Worm (Caenorhabditis elegans): ENCODE data around the gene H12D21.9.

H12D21.9 gene

DNA sequence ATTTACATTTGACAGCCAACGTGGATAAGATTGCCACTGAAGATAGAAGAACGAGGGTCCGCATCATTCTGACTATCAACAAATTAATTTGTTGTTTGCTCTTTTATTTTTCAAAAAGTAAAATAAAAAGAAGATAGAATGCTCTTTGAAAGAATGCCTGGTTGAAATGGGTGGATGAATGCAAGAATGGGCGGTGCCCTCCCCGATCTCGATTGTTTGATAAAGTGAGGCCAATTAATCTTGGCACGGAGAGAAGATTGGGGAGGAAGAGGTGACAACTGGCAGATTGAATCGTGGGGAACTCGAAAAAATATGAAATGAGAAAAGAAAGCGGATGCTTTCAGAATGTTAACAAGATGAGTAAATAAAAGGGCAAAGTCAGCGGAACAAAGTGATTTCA lies 37.9 kb downstream of the H12D21.9 start, which contains the start of gene ZC412.3:
ZC412.3 (minus strand) TSS at position 183 of the 400 bp plus-strand sequence.
- TF ChIP-seq ces-1 (GFP tag; optimal IDR thresholded peaks at IDR 0.05) (no peak), blmp-1 (tag; optimal IDR thresholded peaks at IDR 0.05) (no peak), nhr-28 (tag; optimal IDR thresholded peaks at IDR 0.05) (no peak), nhr-12 (tag; optimal IDR thresholded peaks at IDR 0.05) (no peak), unc-120 (tag; optimal IDR thresholded peaks at IDR 0.05; ENCODE audit: poor library complexity, severe bottlenecking) (peak; percentile 63), M03D4.4 (tag; optimal IDR thresholded peaks at IDR 0.05) (no peak), ztf-11 (tag; optimal IDR thresholded peaks at IDR 0.05) (no peak), hlh-1 (tag; optimal IDR thresholded peaks at IDR 0.05) (peak; percentile 19), flh-1 (GFP tag; optimal IDR thresholded peaks at IDR 0.05) (no peak), nhr-2 (tag; optimal IDR thresholded peaks at IDR 0.05) (no peak), drap-1 (GFP tag; optimal IDR thresholded peaks at IDR 0.05) (no peak)

DNA sequence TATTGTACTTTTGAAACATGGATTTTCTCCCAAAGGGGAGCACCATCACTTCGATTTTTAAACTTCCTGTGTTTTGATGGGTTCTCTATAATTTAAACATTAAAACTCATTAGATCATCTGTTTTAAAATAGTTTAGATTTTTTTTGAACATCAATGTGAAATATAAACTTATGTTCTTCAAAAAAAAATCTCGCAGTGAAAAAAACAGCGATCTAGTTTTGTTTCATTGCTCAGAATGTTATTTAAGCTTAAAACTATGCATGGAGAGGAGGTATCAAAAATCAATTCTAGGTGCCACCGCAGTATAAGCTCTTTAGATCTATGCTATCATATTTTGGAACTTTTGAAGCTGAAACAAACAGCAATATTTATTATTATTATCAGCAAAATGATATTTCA lies 41.1 kb downstream of the H12D21.9 start, which contains the start of gene gcy-14:
gcy-14 (minus strand) TSS at position 101 of the 400 bp plus-strand sequence.
- TF ChIP-seq hlh-1 (tag; optimal IDR thresholded peaks at IDR 0.05), result no peak
- no peak for TF ChIP-seq elt-1 (tag; optimal IDR thresholded peaks at IDR 0.05; ENCODE audit: borderline replicate concordance, insufficient read depth)
- TF ChIP-seq lin-13 (tag; optimal IDR thresholded peaks at IDR 0.05), result no peak
- TF ChIP-seq mep-1 (tag; optimal IDR thresholded peaks at IDR 0.05), result no peak
- TF ChIP-seq ces-1 (GFP tag; optimal IDR thresholded peaks at IDR 0.05), result no peak
- TF ChIP-seq sptf-1 (tag; optimal IDR thresholded peaks at IDR 0.05), result no peak
- no peak for TF ChIP-seq snpc-4 (tag; optimal IDR thresholded peaks at IDR 0.05)
- TF ChIP-seq blmp-1 (tag; optimal IDR thresholded peaks at IDR 0.05), result no peak
- no peak for TF ChIP-seq nhr-237 (tag; optimal IDR thresholded peaks at IDR 0.05)
- no peak for TF ChIP-seq unc-39 (tag; optimal IDR thresholded peaks at IDR 0.05)
- no peak for TF ChIP-seq unc-62 (GFP tag; optimal IDR thresholded peaks at IDR 0.05)
- TF ChIP-seq ceh-39 (tag; optimal IDR thresholded peaks at IDR 0.05), result no peak
- no peak for TF ChIP-seq ceh-43 (GFP tag; optimal IDR thresholded peaks at IDR 0.05)
- no peak for TF ChIP-seq lsy-2 (tag; optimal IDR thresholded peaks at IDR 0.05)

DNA sequence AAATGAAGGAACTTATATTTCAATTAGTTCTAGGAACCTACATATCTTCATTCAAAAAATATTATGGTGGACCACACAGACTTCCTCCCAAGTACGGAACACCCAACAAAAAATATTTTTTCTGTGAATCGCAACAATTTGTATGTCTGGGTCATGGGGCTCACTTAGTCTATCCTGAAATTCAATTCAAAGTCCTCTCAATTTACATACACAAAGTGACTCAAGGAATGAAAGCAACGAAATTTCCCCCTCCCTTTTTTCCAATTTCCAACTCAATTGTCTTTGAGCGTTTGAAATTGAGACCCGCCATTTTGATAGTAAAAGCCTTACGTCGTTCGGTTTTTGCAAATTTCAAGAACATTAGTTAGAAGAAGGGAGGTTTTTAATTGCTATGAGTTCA lies 49.9 kb downstream of the H12D21.9 start:
- peak; percentile 70 for TF ChIP-seq ces-1 (GFP tag; optimal IDR thresholded peaks at IDR 0.05)
- TF ChIP-seq unc-39 (tag; optimal IDR thresholded peaks at IDR 0.05), result no peak

DNA sequence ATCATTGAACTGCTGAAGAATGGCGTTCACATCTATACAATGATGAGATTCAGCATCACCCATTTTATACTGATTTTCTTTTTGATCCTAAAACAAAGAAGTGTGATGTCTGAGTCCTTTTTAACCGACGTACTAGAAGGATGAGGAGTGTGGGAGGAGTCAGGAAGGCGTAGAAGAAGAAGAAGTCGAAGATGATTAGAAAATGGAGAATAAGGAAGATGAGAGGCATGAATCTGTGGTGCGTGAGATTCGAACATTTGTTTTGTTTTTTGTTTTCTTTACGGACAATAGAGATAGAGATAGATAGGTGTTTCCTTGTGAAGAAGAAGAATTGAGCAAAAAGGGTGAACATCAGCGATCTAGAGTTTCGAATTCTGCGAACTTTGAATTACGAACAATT lies 50.8 kb downstream of the H12D21.9 start, which contains the start of gene npr-13:
npr-13 (minus strand) TSS at position 101 of the 400 bp plus-strand sequence.
- TF ChIP-seq lin-32 (GFP tag; optimal IDR thresholded peaks at IDR 0.05), result no peak
- TF ChIP-seq mab-5 (tag; optimal IDR thresholded peaks at IDR 0.05), result no peak
- TF ChIP-seq sem-2 (GFP tag; optimal IDR thresholded peaks at IDR 0.05), result no peak
- TF ChIP-seq pha-4 (tag; optimal IDR thresholded peaks at IDR 0.05), result no peak
- TF ChIP-seq unc-120 (tag; optimal IDR thresholded peaks at IDR 0.05; ENCODE audit: poor library complexity, severe bottlenecking), result no peak
- TF ChIP-seq flh-1 (GFP tag; optimal IDR thresholded peaks at IDR 0.05), result no peak

DNA sequence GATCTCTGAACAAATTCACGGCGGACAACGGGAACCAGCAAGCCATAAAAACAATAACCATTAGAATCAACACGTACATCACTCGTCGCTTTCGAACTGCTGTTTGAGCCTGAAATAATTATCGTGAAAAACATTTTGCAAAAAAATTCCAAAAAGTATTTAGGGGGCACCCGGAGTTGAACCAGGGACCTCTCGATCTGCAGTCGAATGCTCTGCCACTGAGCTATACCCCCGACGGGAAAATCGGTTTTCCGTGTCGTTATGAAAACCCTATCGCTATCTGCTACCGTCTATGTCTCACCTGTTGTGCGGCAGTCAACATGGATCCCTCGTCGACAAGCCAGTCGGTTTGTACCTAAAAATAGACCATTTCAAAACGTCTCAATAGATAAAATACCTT lies 53.7 kb downstream of the H12D21.9 start:
- TF ChIP-seq sem-2 (GFP tag; optimal IDR thresholded peaks at IDR 0.05), result peak; percentile 59
- TF ChIP-seq M03D4.4 (tag; optimal IDR thresholded peaks at IDR 0.05), result peak; percentile 78
- TF ChIP-seq nhr-2 (tag; optimal IDR thresholded peaks at IDR 0.05), result no peak
- no peak for TF ChIP-seq lin-13 (tag; optimal IDR thresholded peaks at IDR 0.05)
- no peak for TF ChIP-seq lin-32 (GFP tag; optimal IDR thresholded peaks at IDR 0.05)
- no peak for TF ChIP-seq mab-5 (tag; optimal IDR thresholded peaks at IDR 0.05)
- TF ChIP-seq ceh-83 (GFP tag; optimal IDR thresholded peaks at IDR 0.05), result peak; percentile 47
- TF ChIP-seq ceh-43 (GFP tag; optimal IDR thresholded peaks at IDR 0.05), result peak; percentile 61
- TF ChIP-seq bed-3 (GFP tag; optimal IDR thresholded peaks at IDR 0.05), result peak; percentile 39
- no peak for TF ChIP-seq ztf-11 (tag; optimal IDR thresholded peaks at IDR 0.05)
- TF ChIP-seq zip-8 (tag; optimal IDR thresholded peaks at IDR 0.05), result no peak
- TF ChIP-seq nhr-12 (tag; optimal IDR thresholded peaks at IDR 0.05), result no peak
- peak; percentile 40 for TF ChIP-seq flh-1 (GFP tag; optimal IDR thresholded peaks at IDR 0.05)
- peak; percentile 70 for TF ChIP-seq sptf-1 (tag; optimal IDR thresholded peaks at IDR 0.05)
- TF ChIP-seq unc-120 (tag; optimal IDR thresholded peaks at IDR 0.05; ENCODE audit: poor library complexity, severe bottlenecking), result peak; percentile 53
- peak; percentile 91 for TF ChIP-seq drap-1 (GFP tag; optimal IDR thresholded peaks at IDR 0.05)
- peak; percentile 50 for TF ChIP-seq mls-2 (tag; optimal IDR thresholded peaks at IDR 0.05)
- TF ChIP-seq hlh-1 (tag; optimal IDR thresholded peaks at IDR 0.05), result no peak
- TF ChIP-seq cnd-1 (tag; optimal IDR thresholded peaks at IDR 0.05), result peak; percentile 47

Measured in whole organism, mixed stage, embryonic.